Fruit fly (Drosophila melanogaster) whole organism, embryonic: ENCODE results near the gene Bili.

Source experiments
- Atf3 ChIP-seq: fragments of 200-800 bp; sonication (Bioruptor generic); optimal IDR thresholded peaks from 3 replicates; lab custom pipeline; 2016; ENCODE audit warnings: missing biosample characterization, missing genetic modification characterization
- CG10147 ChIP-seq: fragments of 200-800 bp; sonication (Bioruptor generic); optimal IDR thresholded peaks from 2 replicates; lab custom pipeline; 2019; ENCODE audit warnings: missing biosample characterization, mild to moderate bottlenecking, missing genetic modification characterization, moderate library complexity
- CG11247 ChIP-seq: fragments of 200-800 bp; sonication (Bioruptor generic); IDR thresholded peaks from 2 replicates; pipeline ENCODE4 v1.3.6; 2022; ENCODE audit warnings: missing biosample characterization, missing genetic modification characterization
- CG12071 ChIP-seq: fragments of 200-800 bp; sonication (Bioruptor generic); optimal IDR thresholded peaks from 3 replicates; lab custom pipeline; 2018; ENCODE audit warnings: missing biosample characterization, mild to moderate bottlenecking, missing genetic modification characterization
- CG12236 ChIP-seq: fragments of 200-800 bp; sonication (Bioruptor generic); optimal IDR thresholded peaks from 2 replicates; lab custom pipeline; 2016; ENCODE audit warnings: missing biosample characterization, missing genetic modification characterization
- CG12391 ChIP-seq: fragments of 200-800 bp; sonication (Bioruptor generic); optimal IDR thresholded peaks from 3 replicates; lab custom pipeline; 2018; ENCODE audit warnings: missing biosample characterization, mild to moderate bottlenecking, missing genetic modification characterization, moderate library complexity
- CG13287 ChIP-seq: fragments of 200-800 bp; sonication (Bioruptor generic); IDR thresholded peaks from 2 replicates; pipeline ENCODE4 v1.3.6; 2022; ENCODE audit warnings: missing biosample characterization, missing genetic modification characterization; ENCODE audit not compliant: partially characterized antibody
- CG13424 ChIP-seq: fragments of 200-800 bp; sonication (Bioruptor generic); optimal IDR thresholded peaks from 2 replicates; lab custom pipeline; 2019; ENCODE audit warnings: missing biosample characterization, mild to moderate bottlenecking, missing genetic modification characterization, moderate library complexity
- CG15269 ChIP-seq: fragments of 200-800 bp; sonication (Bioruptor generic); optimal IDR thresholded peaks from 2 replicates; lab custom pipeline; 2018; ENCODE audit warnings: missing biosample characterization, mild to moderate bottlenecking, missing genetic modification characterization, moderate library complexity
- CG31365 ChIP-seq: fragments of 200-800 bp; sonication (Bioruptor generic); optimal IDR thresholded peaks from 2 replicates; lab custom pipeline; 2018; ENCODE audit warnings: missing biosample characterization, mild to moderate bottlenecking, missing genetic modification characterization
- CG3995 ChIP-seq: fragments of 200-800 bp; sonication (Bioruptor generic); optimal IDR thresholded peaks from 3 replicates; lab custom pipeline; 2016; ENCODE audit warnings: missing biosample characterization, missing genetic modification characterization
- CG42726 ChIP-seq: fragments of 200-800 bp; sonication (Bioruptor generic); IDR thresholded peaks from 2 replicates; pipeline ENCODE4 v1.3.6; 2022; ENCODE audit warnings: missing biosample characterization, missing genetic modification characterization; ENCODE audit not compliant: partially characterized antibody
- CG4404 ChIP-seq: fragments of 200-800 bp; sonication (Bioruptor generic); IDR thresholded peaks from 2 replicates; pipeline ENCODE4 v1.3.6; 2022; ENCODE audit warnings: missing biosample characterization, missing genetic modification characterization
- CG6683 ChIP-seq: fragments of 200-800 bp; sonication (Bioruptor generic); optimal IDR thresholded peaks from 2 replicates; lab custom pipeline; 2017; ENCODE audit warnings: missing biosample characterization, mild to moderate bottlenecking, missing genetic modification characterization, missing genetic modification reagents
- CG8281 ChIP-seq: fragments of 200-800 bp; sonication (Bioruptor generic); optimal IDR thresholded peaks from 2 replicates; lab custom pipeline; 2018; ENCODE audit warnings: missing biosample characterization, mild to moderate bottlenecking, missing genetic modification characterization, moderate library complexity
- CG9437 ChIP-seq: fragments of 200-800 bp; sonication (Bioruptor generic); optimal IDR thresholded peaks from 2 replicates; lab custom pipeline; 2018; ENCODE audit warnings: missing biosample characterization, mild to moderate bottlenecking, missing genetic modification characterization
- CG9932 ChIP-seq: fragments of 200-800 bp; sonication (Bioruptor generic); IDR thresholded peaks from 2 replicates; pipeline ENCODE4 v1.3.6; 2022; ENCODE audit warnings: missing biosample characterization, missing genetic modification characterization
- HLH54F ChIP-seq: fragments of 200-800 bp; sonication (Bioruptor generic); optimal IDR thresholded peaks from 3 replicates; lab custom pipeline; 2016; ENCODE audit warnings: missing biosample characterization, missing genetic modification characterization
- Hmr ChIP-seq: fragments of 200-800 bp; sonication (Bioruptor generic); optimal IDR thresholded peaks from 3 replicates; lab custom pipeline; 2017; ENCODE audit warnings: mild to moderate bottlenecking, missing biosample characterization, missing genetic modification reagents, missing genetic modification characterization
- Hr39 ChIP-seq: fragments of >200 bp; optimal IDR thresholded peaks from 2 replicates; lab custom pipeline; 2017
- Hsf ChIP-seq: fragments of 200-800 bp; sonication (Bioruptor generic); optimal IDR thresholded peaks from 3 replicates; lab custom pipeline; 2016; ENCODE audit warnings: missing biosample characterization, missing genetic modification characterization
- Jarid2 ChIP-seq: fragments of 200-800 bp; sonication (Bioruptor generic); optimal IDR thresholded peaks from 3 replicates; lab custom pipeline; 2017; ENCODE audit warnings: mild to moderate bottlenecking, missing biosample characterization, missing genetic modification reagents, missing genetic modification characterization
- MBD-R2 ChIP-seq: fragments of 200-800 bp; sonication (Bioruptor generic); IDR thresholded peaks from 2 replicates; pipeline ENCODE4 v1.3.6; 2022; ENCODE audit warnings: missing biosample characterization, missing genetic modification characterization
- Med ChIP-seq: fragments of 200-800 bp; sonication (Bioruptor generic); peaks from one replicate; lab custom pipeline; 2016; ENCODE audit warnings: missing biosample characterization, missing genetic modification characterization, mild to moderate bottlenecking, inconsistent platforms, moderate library complexity
- Nf-YB ChIP-seq: fragments of 200-800 bp; sonication (Bioruptor generic); optimal IDR thresholded peaks from 3 replicates; lab custom pipeline; 2019; ENCODE audit warnings: missing biosample characterization, mild to moderate bottlenecking, missing genetic modification characterization, moderate library complexity
- Nf-YC ChIP-seq: fragments of 200-800 bp; optimal IDR thresholded peaks from 3 replicates; lab custom pipeline; 2019; ENCODE audit warnings: missing biosample characterization, mild to moderate bottlenecking, missing genetic modification characterization, moderate library complexity
- Sox102F ChIP-seq: fragments of 200-800 bp; sonication (Bioruptor generic); optimal IDR thresholded peaks from 2 replicates; lab custom pipeline; 2018; ENCODE audit warnings: missing biosample characterization, mild to moderate bottlenecking, missing genetic modification characterization, moderate library complexity
- Stat92E ChIP-seq, 3 experiments: fragments of >200 bp in 2 of 3; fragments of 200-800 bp in 1 of 3; sonication (Bioruptor generic) in 1 of 3; optimal IDR thresholded peaks; 2 replicates each; lab custom pipeline; 2017 to 2019; ENCODE audit warnings: missing biosample characterization in 3 of 3, missing genetic modification characterization in 3 of 3, mild to moderate bottlenecking in 1 of 3, moderate library complexity in 1 of 3
- Xbp1 ChIP-seq: fragments of 200-800 bp; sonication (Bioruptor generic); optimal IDR thresholded peaks from 3 replicates; lab custom pipeline; 2016; ENCODE audit warnings: missing biosample characterization, mild to moderate bottlenecking, missing genetic modification characterization
- abd-A ChIP-seq: fragments of 200-800 bp; sonication (Bioruptor generic); optimal IDR thresholded peaks from 3 replicates; lab custom pipeline; 2019; ENCODE audit warnings: missing biosample characterization, mild to moderate bottlenecking, missing genetic modification characterization, moderate library complexity
- az2 ChIP-seq: fragments of 200-800 bp; sonication (Bioruptor generic); optimal IDR thresholded peaks from 3 replicates; lab custom pipeline; 2016; ENCODE audit warnings: missing biosample characterization, missing genetic modification characterization
- br ChIP-seq: fragments of >200 bp; optimal IDR thresholded peaks from 2 replicates; lab custom pipeline; 2017
- caup ChIP-seq: fragments of 200-800 bp; sonication (Bioruptor generic); optimal IDR thresholded peaks from 3 replicates; lab custom pipeline; 2017; ENCODE audit warnings: missing biosample characterization, mild to moderate bottlenecking, missing genetic modification characterization, moderate library complexity; ENCODE audit not compliant: severe bottlenecking
- dysf ChIP-seq: fragments of 200-800 bp; sonication (Bioruptor generic); IDR thresholded peaks from 3 replicates; pipeline ENCODE4 v1.3.6; 2022; ENCODE audit warnings: missing biosample characterization, missing genetic modification characterization
- ems ChIP-seq: fragments of 200-800 bp; sonication (Bioruptor generic); optimal IDR thresholded peaks from 3 replicates; lab custom pipeline; 2016; ENCODE audit warnings: missing biosample characterization, missing genetic modification characterization
- eve ChIP-seq, 2 experiments: fragments of >200 bp; optimal IDR thresholded peaks; 2 replicates each; lab custom pipeline; 2017; ENCODE audit warnings: missing biosample characterization in 2 of 2, missing genetic modification characterization in 2 of 2
- fd102C ChIP-seq: fragments of 200-800 bp; sonication (Bioruptor generic); optimal IDR thresholded peaks from 2 replicates; lab custom pipeline; 2018; ENCODE audit warnings: missing biosample characterization, mild to moderate bottlenecking, missing genetic modification characterization, moderate library complexity
- gem ChIP-seq: fragments of 200-800 bp; sonication (Bioruptor generic); optimal IDR thresholded peaks from 2 replicates; lab custom pipeline; 2019; ENCODE audit warnings: missing biosample characterization, mild to moderate bottlenecking, missing genetic modification characterization, moderate library complexity
- ham ChIP-seq: fragments of 200-800 bp; sonication (Bioruptor generic); IDR thresholded peaks from 2 replicates; pipeline ENCODE4 v1.3.6; 2022; ENCODE audit warnings: missing biosample characterization, missing genetic modification characterization
- kah ChIP-seq: fragments of 200-800 bp; sonication (Bioruptor generic); optimal IDR thresholded peaks from 2 replicates; lab custom pipeline; 2018; ENCODE audit warnings: missing biosample characterization, mild to moderate bottlenecking, missing genetic modification characterization
- kay ChIP-seq: fragments of 200-800 bp; sonication (Bioruptor generic); optimal IDR thresholded peaks from 2 replicates; lab custom pipeline; 2016; ENCODE audit warnings: missing biosample characterization, missing genetic modification characterization
- lola ChIP-seq, 3 experiments: fragments of >200 bp in 2 of 3; fragments of 200-800 bp in 1 of 3; sonication (Bioruptor generic) in 1 of 3; optimal IDR thresholded peaks; 2 replicates each; lab custom pipeline; 2017 to 2019; ENCODE audit warnings: missing biosample characterization in 3 of 3, missing genetic modification characterization in 3 of 3, mild to moderate bottlenecking in 1 of 3, moderate library complexity in 1 of 3
- luna ChIP-seq: fragments of 200-800 bp; sonication (Bioruptor generic); optimal IDR thresholded peaks from 2 replicates; lab custom pipeline; 2016; ENCODE audit warnings: missing biosample characterization, missing genetic modification characterization
- nau ChIP-seq: fragments of 200-800 bp; sonication (Bioruptor generic); optimal IDR thresholded peaks from 3 replicates; lab custom pipeline; 2017; ENCODE audit warnings: missing biosample characterization, mild to moderate bottlenecking, missing genetic modification characterization, missing genetic modification reagents
- pho ChIP-seq: fragments of 200-800 bp; sonication (Bioruptor generic); optimal IDR thresholded peaks from 2 replicates; lab custom pipeline; 2016; ENCODE audit warnings: missing biosample characterization, missing genetic modification characterization
- pros ChIP-seq: fragments of 200-800 bp; sonication (Bioruptor generic); optimal IDR thresholded peaks from 3 replicates; lab custom pipeline; 2019; ENCODE audit warnings: missing biosample characterization, mild to moderate bottlenecking, missing genetic modification characterization, moderate library complexity
- shn ChIP-seq: fragments of 200-800 bp; sonication (Bioruptor generic); optimal IDR thresholded peaks from 3 replicates; lab custom pipeline; 2016; ENCODE audit warnings: missing biosample characterization, missing genetic modification characterization
- tna ChIP-seq: fragments of 200-800 bp; sonication (Bioruptor generic); IDR thresholded peaks from 2 replicates; pipeline ENCODE4 v1.3.6; 2022; ENCODE audit warnings: missing biosample characterization, missing genetic modification characterization; ENCODE audit not compliant: partially characterized antibody
- yki ChIP-seq: fragments of >200 bp; optimal IDR thresholded peaks from 3 replicates; lab custom pipeline; 2018

Bili gene

DNA sequence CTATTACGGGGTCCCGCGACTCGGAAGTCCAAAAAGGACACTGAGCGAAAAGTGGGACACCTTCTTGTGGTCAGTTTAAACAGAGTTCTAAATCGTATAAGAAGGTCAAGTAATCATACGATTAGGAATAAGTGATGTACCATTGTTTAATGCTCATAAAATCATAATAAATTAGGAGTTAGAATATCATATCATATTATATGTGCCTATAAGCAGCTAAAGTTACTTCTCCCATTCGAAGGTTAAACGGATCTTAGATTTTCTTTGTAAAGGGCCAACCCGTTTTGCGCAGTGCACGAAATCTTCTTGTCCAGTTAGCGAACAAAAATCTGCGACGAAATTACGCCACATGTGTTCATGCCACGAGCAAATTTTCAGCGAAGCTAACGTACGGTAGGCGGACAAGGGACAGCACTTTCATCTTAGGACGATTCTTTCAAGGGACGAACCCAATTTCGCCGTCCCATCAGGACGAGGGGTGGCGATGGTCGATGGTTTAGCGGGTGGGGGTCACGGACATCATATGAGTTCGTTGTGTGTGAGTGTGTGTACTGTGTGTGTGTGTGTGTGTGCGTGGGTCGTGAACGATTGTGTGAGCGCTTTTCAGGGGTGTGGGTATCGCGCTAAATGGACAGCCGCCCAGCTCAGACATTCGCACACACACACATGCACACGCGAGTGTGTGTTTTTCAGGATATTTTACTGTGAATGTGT, 37.3 kb downstream of the Bili start (continued):
- TF ChIP-seq Jarid2 (GFP tag; lab: Kevin White, UChicago): peak; percentile 5
- peak; percentile 4 for TF ChIP-seq CG9437 (GFP tag; lab: Kevin White, UChicago)
- TF ChIP-seq CG6683 (GFP tag; lab: Kevin White, UChicago): peak; percentile 34
- TF ChIP-seq kah (GFP tag; lab: Kevin White, UChicago): no peak
- TF ChIP-seq pho: peak; percentile 7
- no peak for TF ChIP-seq luna
- no peak for TF ChIP-seq fd102C
- TF ChIP-seq br (lab: Kevin White, UChicago): no peak
- TF ChIP-seq tna (GFP tag; lab: Robert Waterston, UW): no peak
- TF ChIP-seq ham (GFP tag; lab: Robert Waterston, UW): no peak
- TF ChIP-seq CG8281 (tag; lab: Kevin White, UChicago): no peak
- TF ChIP-seq CG13424: peak; percentile 65
- TF ChIP-seq CG3995: no peak
- no peak for TF ChIP-seq yki
- TF ChIP-seq lola (GFP tag; optimal IDR thresholded peaks at IDR 0.05; lab: Kevin White, UChicago): peak in 1 of 3 experiments; percentile 45
- no peak for TF ChIP-seq MBD-R2
- peak; percentile 31 for TF ChIP-seq Hsf (GFP tag; lab: Kevin White, UChicago)
- TF ChIP-seq Xbp1 (GFP tag; lab: Kevin White, UChicago): peak; percentile 42
- TF ChIP-seq Hr39 (lab: Kevin White, UChicago): no peak
- no peak for TF ChIP-seq Nf-YC (tag; lab: Kevin White, UChicago)
- no peak for TF ChIP-seq CG42726 (GFP tag; lab: Robert Waterston, UW)
- TF ChIP-seq CG4404 (GFP tag; lab: Robert Waterston, UW): peak; percentile 21; the same call in 1 of the 2 replicates
- peak; percentile 30 for TF ChIP-seq CG31365
- TF ChIP-seq Sox102F (GFP tag; lab: Kevin White, UChicago): peak; percentile 41
- TF ChIP-seq pros (GFP tag; lab: Kevin White, UChicago): peak; percentile 71
- TF ChIP-seq dysf: peak; percentile 47; the same call in 1 of the 3 replicates
- peak; percentile 22 for TF ChIP-seq nau (GFP tag; lab: Kevin White, UChicago)
- TF ChIP-seq CG11247 (GFP tag; lab: Robert Waterston, UW): no peak
- 0 out of 2 replicates have a peak, but pooled peaks have one; percentile 13 for TF ChIP-seq CG9932
- peak; percentile 46 for TF ChIP-seq Med (GFP tag; lab: Kevin White, UChicago)
- TF ChIP-seq kay: peak; percentile 14
- TF ChIP-seq Nf-YB (GFP tag; lab: Kevin White, UChicago): no peak
- peak; percentile 45 for TF ChIP-seq HLH54F (GFP tag; lab: Kevin White, UChicago)
- peak; percentile 40 for TF ChIP-seq CG12391 (tag; lab: Kevin White, UChicago)
- peak; percentile 33 for TF ChIP-seq CG10147 (GFP tag; lab: Kevin White, UChicago)
- no peak for TF ChIP-seq caup
- no peak for TF ChIP-seq CG13287 (GFP tag; lab: Robert Waterston, UW)
- TF ChIP-seq CG15269 (tag; lab: Kevin White, UChicago): peak; percentile 52
- peak; percentile 69 for TF ChIP-seq gem (tag; lab: Kevin White, UChicago)
- TF ChIP-seq Hmr (GFP tag; lab: Kevin White, UChicago): peak; percentile 56
- no peak for TF ChIP-seq CG12236 (GFP tag; lab: Kevin White, UChicago)
- no peak for TF ChIP-seq ems (GFP tag; lab: Kevin White, UChicago)
- no peak for TF ChIP-seq Stat92E (GFP tag; optimal IDR thresholded peaks at IDR 0.05; lab: Kevin White, UChicago)
- TF ChIP-seq az2 (GFP tag; lab: Kevin White, UChicago): peak; percentile 4
- TF ChIP-seq shn (GFP tag; lab: Kevin White, UChicago): peak; percentile 42
- peak; percentile 55 for TF ChIP-seq abd-A (tag; lab: Kevin White, UChicago)
- no peak for TF ChIP-seq Atf3
- no peak for TF ChIP-seq CG12071 (GFP tag; lab: Kevin White, UChicago)
- TF ChIP-seq eve (GFP tag; optimal IDR thresholded peaks at IDR 0.05; lab: Kevin White, UChicago): no peak
